Worm (Caenorhabditis elegans) whole organism, L3 larva: ENCODE measurements around the gene elt-4.
A peak's percentile ranks its signal among the peaks of the same experiment; 100 is the strongest.

Experiments
- ceh-16 ChIP-seq: sonication (generic microtip); optimal IDR thresholded peaks from 2 replicates; lab custom pipeline; 2017; ENCODE audit warnings: missing biosample characterization, missing genetic modification characterization
- ceh-82 ChIP-seq: fragments of 150-350 bp; optimal IDR thresholded peaks from 2 replicates; lab custom pipeline; 2014; ENCODE audit warnings: missing biosample characterization, missing genetic modification characterization
- egl-27 ChIP-seq: sonication (generic microtip); optimal IDR thresholded peaks from 4 replicates; lab custom pipeline; 2017; ENCODE audit warnings: missing biosample characterization, missing genetic modification reagents, missing genetic modification characterization
- fkh-10 ChIP-seq: sonication (generic microtip); optimal IDR thresholded peaks from 2 replicates; lab custom pipeline; 2017; ENCODE audit warnings: missing biosample characterization, missing genetic modification reagents, missing genetic modification characterization
- nfya-1 ChIP-seq: sonication (generic microtip); optimal IDR thresholded peaks from 2 replicates; lab custom pipeline; 2017; ENCODE audit warnings: missing genetic modification characterization, mild to moderate bottlenecking, missing compliant biosample characterization, antibody characterized with exemption, moderate library complexity; ENCODE audit not compliant: insufficient read depth
- nhr-11 ChIP-seq: fragments of 150-350 bp; optimal IDR thresholded peaks from 2 replicates; lab custom pipeline; 2014; ENCODE audit warnings: missing biosample characterization, missing genetic modification characterization
- nhr-237 ChIP-seq: fragments of 150-350 bp; optimal IDR thresholded peaks from 2 replicates; lab custom pipeline; 2014; ENCODE audit warnings: missing biosample characterization, missing genetic modification characterization
- nhr-67 ChIP-seq: fragments of 150-350 bp; optimal IDR thresholded peaks from 2 replicates; lab custom pipeline; 2014; ENCODE audit warnings: missing biosample characterization, missing genetic modification characterization
- pqm-1 ChIP-seq: fragments of 150-350 bp; optimal IDR thresholded peaks from 2 replicates; lab custom pipeline; 2017; ENCODE audit warnings: missing biosample characterization, missing genetic modification characterization, inconsistent platforms
- skn-1 ChIP-seq: fragments of 150-350 bp; optimal IDR thresholded peaks from 2 replicates; lab custom pipeline; 2014; ENCODE audit warnings: missing biosample characterization, missing genetic modification characterization
- tbx-2 ChIP-seq: sonication (generic microtip); optimal IDR thresholded peaks from 2 replicates; lab custom pipeline; 2016; ENCODE audit warnings: mild to moderate bottlenecking, missing genetic modification characterization, missing compliant biosample characterization
- unc-62 ChIP-seq: fragments of 150-350 bp; sonication (generic microtip); optimal IDR thresholded peaks from 4 replicates; lab custom pipeline; 2014; ENCODE audit warnings: missing biosample characterization, missing genetic modification reagents, missing genetic modification characterization

- no peak for TF ChIP-seq nfya-1
- TF ChIP-seq nhr-67: no peak
- no peak for TF ChIP-seq fkh-10 (GFP tag; lab: Kevin White, UChicago)
- TF ChIP-seq egl-27 (tag; lab: Kevin White, UChicago): no peak
- no peak for TF ChIP-seq skn-1 (tag; lab: Kevin White, UChicago)
- no peak for TF ChIP-seq unc-62
- TF ChIP-seq nhr-237: no peak
- peak; percentile 33 for TF ChIP-seq pqm-1 (tag; lab: Kevin White, UChicago)
- TF ChIP-seq nhr-11 (tag; lab: Kevin White, UChicago): no peak
- TF ChIP-seq tbx-2: no peak
- TF ChIP-seq ceh-82 (tag; lab: Kevin White, UChicago): no peak
- TF ChIP-seq ceh-16 (tag; lab: Kevin White, UChicago): no peak
These were observed 34.5 kb upstream of the elt-4 start for ce11 chrX:10440781-10441180.
